Worm (Caenorhabditis elegans) whole organism, L3 larva: ENCODE data around the gene C27F2.4.

Experiments used
- R02D3.7 ChIP-seq: fragments of 150-350 bp; optimal IDR thresholded peaks from 2 replicates; lab custom pipeline; 2014; ENCODE audit warnings: missing biosample characterization, missing genetic modification characterization
- ama-1 ChIP-seq: fragments of 150-350 bp; optimal IDR thresholded peaks from 2 replicates; lab custom pipeline; 2018
- ceh-82 ChIP-seq: fragments of 150-350 bp; optimal IDR thresholded peaks from 2 replicates; lab custom pipeline; 2014; ENCODE audit warnings: missing biosample characterization, missing genetic modification characterization
- egl-27 ChIP-seq: sonication (generic microtip); optimal IDR thresholded peaks from 4 replicates; lab custom pipeline; 2017; ENCODE audit warnings: missing biosample characterization, missing genetic modification reagents, missing genetic modification characterization
- fos-1 ChIP-seq: fragments of 150-350 bp; optimal IDR thresholded peaks from 2 replicates; lab custom pipeline; 2014; ENCODE audit warnings: missing biosample characterization, missing genetic modification characterization
- mdl-1 ChIP-seq: fragments of 150-350 bp; optimal IDR thresholded peaks from 2 replicates; lab custom pipeline; 2014; ENCODE audit warnings: missing biosample characterization, missing genetic modification characterization
- nhr-237 ChIP-seq: fragments of 150-350 bp; optimal IDR thresholded peaks from 2 replicates; lab custom pipeline; 2014; ENCODE audit warnings: missing biosample characterization, missing genetic modification characterization
- nhr-76 ChIP-seq: fragments of 150-350 bp; sonication (generic microtip); optimal IDR thresholded peaks from 5 replicates; lab custom pipeline; 2014; ENCODE audit warnings: missing biosample characterization, missing genetic modification characterization
- nhr-77 ChIP-seq: fragments of 150-350 bp; optimal IDR thresholded peaks from 2 replicates; lab custom pipeline; 2014; ENCODE audit warnings: missing biosample characterization, missing genetic modification characterization
- snpc-4 ChIP-seq: fragments of 150-350 bp; optimal IDR thresholded peaks from 2 replicates; lab custom pipeline; 2014; ENCODE audit warnings: missing biosample characterization, missing genetic modification characterization
- zag-1 ChIP-seq: fragments of 150-350 bp; optimal IDR thresholded peaks from 2 replicates; lab custom pipeline; 2014; ENCODE audit warnings: missing biosample characterization, missing genetic modification characterization

DNA sequence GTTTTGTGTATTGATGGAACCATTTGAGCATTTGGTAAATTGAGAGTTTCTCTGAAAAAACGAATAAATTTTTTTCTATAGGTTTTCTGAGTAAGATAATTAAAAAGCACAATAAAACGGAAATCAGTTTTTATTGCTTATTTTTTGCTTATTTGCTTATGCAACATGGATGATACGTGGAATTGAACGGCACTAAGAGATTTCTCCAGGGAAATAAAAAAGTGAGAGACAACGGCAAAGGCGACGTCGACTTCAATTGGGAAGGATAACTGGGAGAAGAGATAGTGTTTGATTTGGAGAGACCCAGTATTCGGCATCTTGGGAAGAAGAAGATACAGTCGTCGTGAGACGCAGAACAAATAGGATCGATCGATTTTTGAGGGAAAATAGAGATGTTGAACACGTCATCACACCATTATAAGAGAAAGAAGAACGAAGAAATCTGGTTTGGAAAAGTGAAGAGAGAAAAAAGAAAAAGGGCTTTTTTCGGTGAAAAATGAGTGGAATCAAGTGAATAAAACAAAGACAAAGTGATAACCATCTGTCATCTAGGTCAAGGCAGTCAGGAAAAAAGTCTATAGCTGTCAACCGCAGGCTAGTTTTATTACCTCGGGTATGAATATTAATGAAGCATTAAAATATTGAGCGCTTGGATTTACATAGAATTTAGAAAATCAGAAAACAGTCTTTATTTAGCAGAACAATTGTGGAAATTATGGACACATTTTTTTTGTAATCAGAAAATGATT lies 38.2 kb upstream of the C27F2.4 start, which contains the start of gene tmem-131:
- TF ChIP-seq ama-1 = no peak
- no peak for TF ChIP-seq nhr-77 (tag; lab: Kevin White, UChicago)
- TF ChIP-seq mdl-1 (tag; lab: Kevin White, UChicago) = no peak
- TF ChIP-seq nhr-76 = no peak
- TF ChIP-seq egl-27 (tag; lab: Kevin White, UChicago) = no peak
- no peak for TF ChIP-seq nhr-237 (tag; lab: Kevin White, UChicago)
- no peak for TF ChIP-seq fos-1
- no peak for TF ChIP-seq ceh-82 (tag; lab: Kevin White, UChicago)
- no peak for TF ChIP-seq zag-1
- no peak for TF ChIP-seq R02D3.7
- TF ChIP-seq snpc-4 = no peak
